Fruit fly (Drosophila melanogaster) whole organism, wandering third instar larva: ENCODE data around the gene Nuf2.

ENCODE experiments used
- GATAd ChIP-seq: sonication (Bioruptor generic); optimal IDR thresholded peaks from 2 replicates; lab custom pipeline; 2016; ENCODE audit warnings: missing biosample characterization, missing genetic modification characterization
- usp ChIP-seq: fragments of >200 bp; optimal IDR thresholded peaks from 2 replicates; lab custom pipeline; 2017; ENCODE audit warnings: missing biosample characterization, missing genetic modification characterization

- TF ChIP-seq GATAd (GFP tag; lab: Kevin White, UChicago) = peak; percentile 80
- TF ChIP-seq usp = no peak
Observed at dm6 chr2L:7026988-7027908, 38.4 kb downstream of the Nuf2 start, which contains the start of the genes CG31908 and MME1.
